Fruit fly (Drosophila melanogaster) whole organism, embryonic: ENCODE data around the gene mRpL17.

Experiments
- Adf1 ChIP-seq: fragments of 200-800 bp; sonication (Bioruptor generic); IDR thresholded peaks from 2 replicates; pipeline ENCODE4 v1.3.6; 2022; ENCODE audit warnings: missing biosample characterization, missing genetic modification characterization
- B-H2 ChIP-seq: fragments of 200-800 bp; sonication (Bioruptor generic); optimal IDR thresholded peaks from 2 replicates; lab custom pipeline; 2018; ENCODE audit warnings: missing biosample characterization, mild to moderate bottlenecking, missing genetic modification characterization
- BEAF-32 ChIP-seq: fragments of 200-800 bp; sonication (Bioruptor generic); optimal IDR thresholded peaks from 3 replicates; lab custom pipeline; 2017; ENCODE audit warnings: missing biosample characterization, missing genetic modification characterization, mild to moderate bottlenecking, moderate library complexity, missing genetic modification reagents
- CG10366 ChIP-seq: fragments of 200-800 bp; sonication (Bioruptor generic); IDR thresholded peaks from 2 replicates; pipeline ENCODE4 v1.3.6; 2022; ENCODE audit warnings: missing biosample characterization, missing genetic modification characterization
- CG10543 ChIP-seq: fragments of 200-800 bp; sonication (Bioruptor generic); optimal IDR thresholded peaks from 3 replicates; lab custom pipeline; 2017; ENCODE audit warnings: missing biosample characterization, mild to moderate bottlenecking, missing genetic modification characterization, moderate library complexity
- CG10654 ChIP-seq: fragments of 200-800 bp; sonication (Bioruptor generic); optimal IDR thresholded peaks from 2 replicates; lab custom pipeline; 2016; ENCODE audit warnings: missing biosample characterization, missing genetic modification characterization
- CG11398 ChIP-seq: fragments of 200-800 bp; sonication (Bioruptor generic); optimal IDR thresholded peaks from 2 replicates; lab custom pipeline; 2016; ENCODE audit warnings: missing biosample characterization, missing genetic modification characterization
- CG12391 ChIP-seq: fragments of 200-800 bp; sonication (Bioruptor generic); optimal IDR thresholded peaks from 3 replicates; lab custom pipeline; 2018; ENCODE audit warnings: missing biosample characterization, mild to moderate bottlenecking, missing genetic modification characterization, moderate library complexity
- CG14710 ChIP-seq: fragments of 200-800 bp; sonication (Bioruptor generic); optimal IDR thresholded peaks from 3 replicates; lab custom pipeline; 2019; ENCODE audit warnings: missing biosample characterization, mild to moderate bottlenecking, missing genetic modification characterization, moderate library complexity
- CG17359 ChIP-seq: fragments of 200-800 bp; sonication (Bioruptor generic); optimal IDR thresholded peaks from 3 replicates; lab custom pipeline; 2018; ENCODE audit warnings: missing biosample characterization, mild to moderate bottlenecking, missing genetic modification characterization, moderate library complexity
- CG1792 ChIP-seq: fragments of 200-800 bp; sonication (Bioruptor generic); optimal IDR thresholded peaks from 2 replicates; lab custom pipeline; 2016; ENCODE audit warnings: missing biosample characterization, missing genetic modification characterization
- CG31365 ChIP-seq: fragments of 200-800 bp; sonication (Bioruptor generic); optimal IDR thresholded peaks from 2 replicates; lab custom pipeline; 2018; ENCODE audit warnings: missing biosample characterization, mild to moderate bottlenecking, missing genetic modification characterization
- CG4730 ChIP-seq: fragments of 200-800 bp; sonication (Bioruptor generic); IDR thresholded peaks from 2 replicates; pipeline ENCODE4 v1.3.6; 2022; ENCODE audit warnings: missing biosample characterization, missing genetic modification characterization
- CG6175 ChIP-seq: fragments of 200-800 bp; sonication (Bioruptor generic); IDR thresholded peaks from 3 replicates; pipeline ENCODE4 v1.3.6; 2022; ENCODE audit warnings: missing biosample characterization, missing genetic modification characterization
- CG6813 ChIP-seq: fragments of 200-800 bp; sonication (Bioruptor generic); optimal IDR thresholded peaks from 2 replicates; lab custom pipeline; 2017; ENCODE audit warnings: missing biosample characterization, missing genetic modification characterization, mild to moderate bottlenecking, moderate library complexity, missing genetic modification reagents
- CG6854 ChIP-seq: fragments of 200-800 bp; sonication (Bioruptor generic); optimal IDR thresholded peaks from 3 replicates; lab custom pipeline; 2017; ENCODE audit warnings: missing biosample characterization, mild to moderate bottlenecking, missing genetic modification characterization
- CG7786 ChIP-seq: fragments of 200-800 bp; sonication (Bioruptor generic); optimal IDR thresholded peaks from 2 replicates; lab custom pipeline; 2016; ENCODE audit warnings: missing biosample characterization, missing genetic modification characterization
- ERR ChIP-seq: fragments of 200-800 bp; sonication (Bioruptor generic); optimal IDR thresholded peaks from 2 replicates; lab custom pipeline; 2016; ENCODE audit warnings: missing biosample characterization, missing genetic modification characterization
- Ets65A ChIP-seq: fragments of 200-800 bp; sonication (Bioruptor generic); peaks from one replicate; lab custom pipeline; 2016; ENCODE audit warnings: missing biosample characterization, missing genetic modification characterization
- Fer2 ChIP-seq: fragments of 200-800 bp; sonication (Bioruptor generic); optimal IDR thresholded peaks from 2 replicates; lab custom pipeline; 2018; ENCODE audit warnings: missing biosample characterization, mild to moderate bottlenecking, missing genetic modification characterization, moderate library complexity
- Fer3 ChIP-seq: fragments of 200-800 bp; sonication (Bioruptor generic); optimal IDR thresholded peaks from 2 replicates; lab custom pipeline; 2018; ENCODE audit warnings: missing biosample characterization, mild to moderate bottlenecking, missing genetic modification characterization, moderate library complexity
- Hr39 ChIP-seq: fragments of >200 bp; optimal IDR thresholded peaks from 2 replicates; lab custom pipeline; 2017
- Hr51 ChIP-seq, 2 experiments: fragments of 200-800 bp; sonication (Bioruptor generic); optimal IDR thresholded peaks; 2 replicates in 1 of 2; 3 replicates in 1 of 2; lab custom pipeline; 2016 to 2018; ENCODE audit warnings: missing biosample characterization in 2 of 2, missing genetic modification characterization in 2 of 2, mild to moderate bottlenecking in 1 of 2, moderate library complexity in 1 of 2
- Jarid2 ChIP-seq: fragments of 200-800 bp; sonication (Bioruptor generic); optimal IDR thresholded peaks from 3 replicates; lab custom pipeline; 2017; ENCODE audit warnings: mild to moderate bottlenecking, missing biosample characterization, missing genetic modification reagents, missing genetic modification characterization
- Kr ChIP-seq: fragments of 200-800 bp; sonication (Bioruptor generic); optimal IDR thresholded peaks from 2 replicates; lab custom pipeline; 2017; ENCODE audit warnings: missing biosample characterization, mild to moderate bottlenecking, missing genetic modification characterization
- Lhr ChIP-seq: fragments of 200-800 bp; sonication (Bioruptor generic); optimal IDR thresholded peaks from 3 replicates; lab custom pipeline; 2017; ENCODE audit warnings: mild to moderate bottlenecking, missing biosample characterization, missing genetic modification reagents, missing genetic modification characterization
- MBD-R2 ChIP-seq: fragments of 200-800 bp; sonication (Bioruptor generic); IDR thresholded peaks from 2 replicates; pipeline ENCODE4 v1.3.6; 2022; ENCODE audit warnings: missing biosample characterization, missing genetic modification characterization
- Mes4 ChIP-seq: fragments of 200-800 bp; sonication (Bioruptor generic); optimal IDR thresholded peaks from 2 replicates; lab custom pipeline; 2016; ENCODE audit warnings: missing biosample characterization, missing genetic modification characterization
- NFAT ChIP-seq: fragments of 200-800 bp; sonication (Bioruptor generic); IDR thresholded peaks from 2 replicates; pipeline ENCODE4 v1.3.6; 2022; ENCODE audit warnings: missing biosample characterization, missing genetic modification characterization
- Opbp ChIP-seq: fragments of 200-800 bp; sonication (Bioruptor generic); IDR thresholded peaks from 3 replicates; pipeline ENCODE4 v1.3.6; 2022; ENCODE audit warnings: missing biosample characterization, missing genetic modification characterization; ENCODE audit not compliant: partially characterized antibody
- Ptx1 ChIP-seq: fragments of 200-800 bp; sonication (Bioruptor generic); IDR thresholded peaks from 2 replicates; pipeline ENCODE4 v1.3.6; 2022; ENCODE audit warnings: missing biosample characterization, missing genetic modification characterization
- Ravus ChIP-seq: fragments of 200-800 bp; sonication (Bioruptor generic); IDR thresholded peaks from 2 replicates; pipeline ENCODE4 v1.3.6; 2022; ENCODE audit warnings: missing biosample characterization, missing genetic modification characterization
- Sox102F ChIP-seq: fragments of 200-800 bp; sonication (Bioruptor generic); optimal IDR thresholded peaks from 2 replicates; lab custom pipeline; 2018; ENCODE audit warnings: missing biosample characterization, mild to moderate bottlenecking, missing genetic modification characterization, moderate library complexity
- Trl ChIP-seq, 3 experiments: fragments of >200 bp in 2 of 3; fragments of 200-800 bp in 1 of 3; sonication (Bioruptor generic) in 1 of 3; optimal IDR thresholded peaks; 2 replicates in 1 of 3; 3 replicates in 2 of 3; lab custom pipeline; 2016 to 2017; ENCODE audit warnings: missing biosample characterization in 1 of 3, missing genetic modification characterization in 1 of 3
- cas ChIP-seq: fragments of 200-800 bp; sonication (Bioruptor generic); IDR thresholded peaks from 2 replicates; pipeline ENCODE4 v1.3.6; 2022; ENCODE audit warnings: missing biosample characterization, missing genetic modification characterization
- chn ChIP-seq: fragments of 200-800 bp; sonication (Bioruptor generic); optimal IDR thresholded peaks from 2 replicates; lab custom pipeline; 2016; ENCODE audit warnings: missing biosample characterization, missing genetic modification characterization
- gcm ChIP-seq: fragments of 200-800 bp; sonication (Bioruptor generic); optimal IDR thresholded peaks from 2 replicates; lab custom pipeline; 2019; ENCODE audit warnings: missing biosample characterization, mild to moderate bottlenecking, missing genetic modification characterization, moderate library complexity
- gem ChIP-seq: fragments of 200-800 bp; sonication (Bioruptor generic); optimal IDR thresholded peaks from 2 replicates; lab custom pipeline; 2019; ENCODE audit warnings: missing biosample characterization, mild to moderate bottlenecking, missing genetic modification characterization, moderate library complexity
- klu ChIP-seq: fragments of 200-800 bp; sonication (Bioruptor generic); IDR thresholded peaks from 2 replicates; pipeline ENCODE4 v1.3.6; 2022; ENCODE audit warnings: missing biosample characterization, missing genetic modification characterization
- nau ChIP-seq: fragments of 200-800 bp; sonication (Bioruptor generic); optimal IDR thresholded peaks from 3 replicates; lab custom pipeline; 2017; ENCODE audit warnings: missing biosample characterization, mild to moderate bottlenecking, missing genetic modification characterization, missing genetic modification reagents
- nerfin-2 ChIP-seq: fragments of 200-800 bp; sonication (Bioruptor generic); IDR thresholded peaks from 2 replicates; pipeline ENCODE4 v1.3.6; 2022; ENCODE audit warnings: missing biosample characterization, missing genetic modification characterization; ENCODE audit not compliant: partially characterized antibody
- ranshi ChIP-seq: fragments of 200-800 bp; sonication (Bioruptor generic); IDR thresholded peaks from 2 replicates; pipeline ENCODE4 v1.3.6; 2022; ENCODE audit warnings: missing biosample characterization, missing genetic modification characterization
- repo ChIP-seq: fragments of 200-800 bp; sonication (Bioruptor generic); optimal IDR thresholded peaks from 2 replicates; lab custom pipeline; 2016; ENCODE audit warnings: missing biosample characterization, missing genetic modification characterization
- rib ChIP-seq: fragments of 200-800 bp; sonication (Bioruptor generic); IDR thresholded peaks from 2 replicates; pipeline ENCODE4 v1.3.6; 2022; ENCODE audit warnings: missing biosample characterization, missing genetic modification characterization
- run ChIP-seq: fragments of 200-800 bp; sonication (Bioruptor generic); optimal IDR thresholded peaks from 3 replicates; lab custom pipeline; 2018; ENCODE audit warnings: missing biosample characterization, mild to moderate bottlenecking, missing genetic modification characterization
- shn ChIP-seq: fragments of 200-800 bp; sonication (Bioruptor generic); optimal IDR thresholded peaks from 3 replicates; lab custom pipeline; 2016; ENCODE audit warnings: missing biosample characterization, missing genetic modification characterization
- tup ChIP-seq: fragments of 200-800 bp; sonication (Bioruptor generic); optimal IDR thresholded peaks from 2 replicates; lab custom pipeline; 2016; ENCODE audit warnings: missing biosample characterization, mild to moderate bottlenecking, missing genetic modification characterization, moderate library complexity
- vnd ChIP-seq: fragments of 200-800 bp; sonication (Bioruptor generic); IDR thresholded peaks from 3 replicates; pipeline ENCODE4 v1.3.6; 2022; ENCODE audit warnings: missing biosample characterization, missing genetic modification characterization; ENCODE audit not compliant: partially characterized antibody
- zf30C ChIP-seq: fragments of 200-800 bp; sonication (Bioruptor generic); optimal IDR thresholded peaks from 3 replicates; lab custom pipeline; 2018; ENCODE audit warnings: missing biosample characterization, mild to moderate bottlenecking, missing genetic modification characterization

Gene mRpL17

dm6 chr3L:264378-265151 is at the start of gene mRpL17, which contains the start of gene Tudor-SN (continued):
- TF ChIP-seq vnd (peak; percentile 98), B-H2 (GFP tag; lab: Kevin White, UChicago) (peak; percentile 41), CG11398 (GFP tag; lab: Kevin White, UChicago) (no peak), Ravus (GFP tag; lab: Robert Waterston, UW) (no peak), CG6175 (GFP tag; lab: Robert Waterston, UW) (no peak), Sox102F (GFP tag; lab: Kevin White, UChicago) (no peak), NFAT (GFP tag; lab: Robert Waterston, UW) (peak; percentile 66; the same call in 1 of the 2 replicates), Jarid2 (no peak), klu (GFP tag; lab: Robert Waterston, UW) (peak; percentile 38; the same call in 1 of the 2 replicates), Hr39 (lab: Kevin White, UChicago) (no peak), chn (GFP tag; lab: Kevin White, UChicago) (peak; percentile 4), rib (GFP tag; lab: Robert Waterston, UW) (no peak), nau (GFP tag; lab: Kevin White, UChicago) (no peak), run (tag; lab: Kevin White, UChicago) (no peak), Ets65A (GFP tag; lab: Kevin White, UChicago) (peak; percentile 83), Ptx1 (peak; percentile 29; the same call in 1 of the 2 replicates), Trl (optimal IDR thresholded peaks at IDR 0.05; lab: Kevin White, UChicago) (no peak), Trl (GFP tag; optimal IDR thresholded peaks at IDR 0.05; lab: Kevin White, UChicago) (peak; percentile 14), Kr (GFP tag; lab: Kevin White, UChicago) (no peak), CG10366 (no peak), BEAF-32 (GFP tag; lab: Kevin White, UChicago) (peak; percentile 97), shn (no peak), Lhr (GFP tag; lab: Kevin White, UChicago) (peak; percentile 29), CG6813 (GFP tag; lab: Kevin White, UChicago) (no peak), CG6854 (no peak), ranshi (GFP tag; lab: Robert Waterston, UW) (no peak), Fer2 (tag; lab: Kevin White, UChicago) (no peak), MBD-R2 (peak; percentile 72), Opbp (GFP tag; lab: Robert Waterston, UW) (peak; percentile 98), zf30C (GFP tag; lab: Kevin White, UChicago) (no peak), CG12391 (tag; lab: Kevin White, UChicago) (peak; percentile 79), Fer3 (tag; lab: Kevin White, UChicago) (no peak), CG10543 (no peak), Mes4 (GFP tag; lab: Kevin White, UChicago) (no peak), nerfin-2 (peak; percentile 93), CG17359 (no peak), CG7786 (GFP tag; lab: Kevin White, UChicago) (no peak), gcm (GFP tag; lab: Kevin White, UChicago) (no peak), Hr51 (GFP tag; optimal IDR thresholded peaks at IDR 0.05; lab: Kevin White, UChicago) (peak in 1 of 2 experiments; percentile 25), gem (tag; lab: Kevin White, UChicago) (peak; percentile 69), Adf1 (GFP tag; lab: Robert Waterston, UW) (peak; percentile 14; the same call in 1 of the 2 replicates), CG14710 (tag; lab: Kevin White, UChicago) (peak; percentile 93), tup (GFP tag; lab: Kevin White, UChicago) (no peak), CG31365 (no peak), CG1792 (GFP tag; lab: Kevin White, UChicago) (peak; percentile 16), CG4730 (GFP tag; lab: Robert Waterston, UW) (no peak), repo (no peak), ERR (GFP tag; lab: Kevin White, UChicago) (no peak), cas (no peak), CG10654 (peak; percentile 15)
